Worm (Caenorhabditis elegans) whole organism, young adult: ENCODE results near the gene cyp-33C11.

Source experiments
- B0261.1 ChIP-seq: sonication (generic microtip); optimal IDR thresholded peaks from 2 replicates; lab custom pipeline; 2016; ENCODE audit warnings: mild to moderate bottlenecking, missing genetic modification characterization, moderate library complexity, missing compliant biosample characterization
- B0336.3 ChIP-seq: fragments of 200-800 bp; sonication (Bioruptor generic); IDR thresholded peaks from 2 replicates; pipeline ENCODE4 v1.3.6; 2022; ENCODE audit warnings: missing genetic modification characterization, missing compliant biosample characterization
- F23B12.7 ChIP-seq: sonication (generic microtip); optimal IDR thresholded peaks from 2 replicates; lab custom pipeline; 2017; ENCODE audit warnings: missing genetic modification characterization, mild to moderate bottlenecking, missing compliant biosample characterization, antibody characterized with exemption, moderate library complexity; ENCODE audit not compliant: insufficient read depth
- F39B2.1 ChIP-seq: fragments of 200-800 bp; sonication (Bioruptor generic); IDR thresholded peaks from 2 replicates; pipeline ENCODE4 v1.3.6; 2022; ENCODE audit warnings: missing genetic modification reagents, missing genetic modification characterization, missing compliant biosample characterization
- F52B5.7 ChIP-seq: sonication (generic microtip); optimal IDR thresholded peaks from 2 replicates; lab custom pipeline; 2016; ENCODE audit warnings: mild to moderate bottlenecking, missing genetic modification characterization, missing compliant biosample characterization
- K11D2.4 ChIP-seq: fragments of 200-800 bp; sonication (Bioruptor generic); IDR thresholded peaks from 2 replicates; pipeline ENCODE4 v1.3.6; 2022; ENCODE audit warnings: missing genetic modification reagents, missing genetic modification characterization, missing compliant biosample characterization
- K12H6.12 ChIP-seq: fragments of 200-800 bp; sonication (Bioruptor generic); optimal IDR thresholded peaks from 2 replicates; lab custom pipeline; 2018; ENCODE audit warnings: mild to moderate bottlenecking, missing genetic modification characterization, missing compliant biosample characterization
- T26A5.8 ChIP-seq: sonication (generic microtip); optimal IDR thresholded peaks from 2 replicates; lab custom pipeline; 2016; ENCODE audit warnings: missing genetic modification characterization, missing compliant biosample characterization
- Y53G8AR.9 ChIP-seq: fragments of 200-800 bp; sonication (Bioruptor generic); conservative IDR thresholded peaks from 2 replicates; pipeline ENCODE4 v1.3.6; 2022; ENCODE audit warnings: missing genetic modification reagents, missing genetic modification characterization, missing compliant biosample characterization
- Y56A3A.18 ChIP-seq: fragments of 200-800 bp; sonication (Bioruptor generic); IDR thresholded peaks from 2 replicates; pipeline ENCODE4 v1.3.6; 2022; ENCODE audit warnings: missing genetic modification reagents, missing genetic modification characterization, missing compliant biosample characterization
- Y67H2A.10 ChIP-seq: fragments of 200-800 bp; sonication (Bioruptor generic); conservative IDR thresholded peaks from 2 replicates; pipeline ENCODE4 v1.3.6; 2022; ENCODE audit warnings: missing genetic modification reagents, missing genetic modification characterization, missing compliant biosample characterization
- Y95B8A.8 ChIP-seq: fragments of 200-800 bp; sonication (Bioruptor generic); IDR thresholded peaks from 2 replicates; pipeline ENCODE4 v1.3.6; 2022; ENCODE audit warnings: missing genetic modification reagents, missing genetic modification characterization, missing compliant biosample characterization
- ama-1 ChIP-seq, 3 experiments: fragments of 150-350 bp in 1 of 3; sonication (generic microtip) in 2 of 3; optimal IDR thresholded peaks; 2 replicates each; lab custom pipeline; 2014 to 2018; ENCODE audit warnings: missing biosample characterization in 2 of 3, missing genetic modification characterization in 2 of 3, missing genetic modification reagents in 2 of 3
- aptf-3 ChIP-seq: fragments of 200-800 bp; sonication (Bioruptor generic); IDR thresholded peaks from 2 replicates; pipeline ENCODE4 v1.3.6; 2022; ENCODE audit warnings: missing genetic modification characterization, missing compliant biosample characterization
- atf-7 ChIP-seq: sonication (generic microtip); optimal IDR thresholded peaks from 2 replicates; lab custom pipeline; 2017; ENCODE audit warnings: mild to moderate bottlenecking, missing genetic modification characterization, missing compliant biosample characterization
- athp-1 ChIP-seq: sonication (generic microtip); optimal IDR thresholded peaks from 2 replicates; lab custom pipeline; 2017; ENCODE audit warnings: mild to moderate bottlenecking, missing genetic modification characterization, missing compliant biosample characterization
- bed-1 ChIP-seq: fragments of 200-800 bp; sonication (Bioruptor generic); IDR thresholded peaks from 2 replicates; pipeline ENCODE4 v1.3.6; 2022; ENCODE audit warnings: missing genetic modification reagents, missing genetic modification characterization, missing compliant biosample characterization
- cebp-1 ChIP-seq, 2 experiments: fragments of 200-800 bp in 1 of 2; sonication (Bioruptor generic) in 1 of 2; sonication (generic microtip) in 1 of 2; IDR thresholded peaks in 1 of 2; optimal IDR thresholded peaks in 1 of 2; 2 replicates each; pipeline versions ENCODE4 v1.3.6 to Lab custom; 2017 to 2022; ENCODE audit warnings: missing compliant biosample characterization in 2 of 2, missing genetic modification characterization in 2 of 2, mild to moderate bottlenecking in 1 of 2, missing genetic modification reagents in 1 of 2, moderate library complexity in 1 of 2
- cebp-2 ChIP-seq: fragments of 200-800 bp; sonication (Bioruptor generic); IDR thresholded peaks from 2 replicates; pipeline ENCODE4 v1.3.6; 2022; ENCODE audit warnings: missing genetic modification characterization, missing compliant biosample characterization
- ceh-27 ChIP-seq: fragments of 200-800 bp; sonication (Bioruptor generic); optimal IDR thresholded peaks from 2 replicates; lab custom pipeline; 2018; ENCODE audit warnings: mild to moderate bottlenecking, missing genetic modification characterization, moderate library complexity, missing compliant biosample characterization
- ceh-58 ChIP-seq: fragments of 200-800 bp; sonication (Bioruptor generic); IDR thresholded peaks from 2 replicates; pipeline ENCODE4 v1.3.6; 2022; ENCODE audit warnings: missing genetic modification characterization, missing compliant biosample characterization
- die-1 ChIP-seq: sonication (generic microtip); optimal IDR thresholded peaks from 2 replicates; lab custom pipeline; 2016; ENCODE audit warnings: missing genotype, mild to moderate bottlenecking, missing genetic modification characterization, missing compliant biosample characterization
- dpff-1 ChIP-seq: sonication (generic microtip); optimal IDR thresholded peaks from 2 replicates; lab custom pipeline; 2017; ENCODE audit warnings: mild to moderate bottlenecking, missing genetic modification characterization, missing compliant biosample characterization
- egl-18 ChIP-seq: fragments of 200-800 bp; sonication (Bioruptor generic); IDR thresholded peaks from 2 replicates; pipeline ENCODE4 v1.3.6; 2022; ENCODE audit warnings: missing genetic modification reagents, missing genetic modification characterization, missing compliant biosample characterization
- egl-44 ChIP-seq: fragments of 200-800 bp; sonication (Bioruptor generic); IDR thresholded peaks from 2 replicates; pipeline ENCODE4 v1.3.6; 2022; ENCODE audit warnings: missing genetic modification reagents, missing genetic modification characterization, missing compliant biosample characterization
- egrh-3 ChIP-seq: fragments of 200-800 bp; sonication (Bioruptor generic); IDR thresholded peaks from 2 replicates; pipeline ENCODE4 v1.3.6; 2022; ENCODE audit warnings: missing genetic modification reagents, missing genetic modification characterization, missing compliant biosample characterization
- ets-4 ChIP-seq: fragments of 200-800 bp; sonication (Bioruptor generic); optimal IDR thresholded peaks from 2 replicates; lab custom pipeline; 2018; ENCODE audit warnings: mild to moderate bottlenecking, missing genetic modification characterization, missing compliant biosample characterization
- gei-17 ChIP-seq: fragments of 200-800 bp; sonication (Bioruptor generic); optimal IDR thresholded peaks from 2 replicates; lab custom pipeline; 2018; ENCODE audit warnings: mild to moderate bottlenecking, missing genetic modification characterization, missing compliant biosample characterization
- hmg-1.2 ChIP-seq: fragments of 200-800 bp; sonication (Bioruptor generic); IDR thresholded peaks from 2 replicates; pipeline ENCODE4 v1.3.6; 2022; ENCODE audit warnings: missing genetic modification reagents, missing genetic modification characterization, missing compliant biosample characterization
- lin-26 ChIP-seq: fragments of 200-800 bp; sonication (Bioruptor generic); IDR thresholded peaks from 2 replicates; pipeline ENCODE4 v1.3.6; 2022; ENCODE audit warnings: missing genetic modification reagents, missing genetic modification characterization, missing compliant biosample characterization
- lin-54 ChIP-seq: fragments of 200-800 bp; sonication (Bioruptor generic); optimal IDR thresholded peaks from 2 replicates; lab custom pipeline; 2018; ENCODE audit warnings: mild to moderate bottlenecking, missing genetic modification characterization, missing compliant biosample characterization
- lsl-1 ChIP-seq: fragments of 200-800 bp; sonication (Bioruptor generic); optimal IDR thresholded peaks from 2 replicates; lab custom pipeline; 2018; ENCODE audit warnings: mild to moderate bottlenecking, missing genetic modification characterization, moderate library complexity, missing compliant biosample characterization
- mes-4 ChIP-seq: sonication (generic microtip); optimal IDR thresholded peaks from 2 replicates; lab custom pipeline; 2016; ENCODE audit warnings: missing genotype, missing genetic modification characterization, missing compliant biosample characterization
- mxl-1 ChIP-seq: sonication (generic microtip); optimal IDR thresholded peaks from 2 replicates; lab custom pipeline; 2016; ENCODE audit warnings: missing genetic modification characterization, missing compliant biosample characterization
- nfyb-1 ChIP-seq: fragments of 200-800 bp; sonication (Bioruptor generic); IDR thresholded peaks from 2 replicates; pipeline ENCODE4 v1.3.6; 2022; ENCODE audit warnings: missing genetic modification reagents, missing genetic modification characterization, missing compliant biosample characterization
- nhr-27 ChIP-seq: fragments of 200-800 bp; sonication (Bioruptor generic); optimal IDR thresholded peaks from 2 replicates; lab custom pipeline; 2018; ENCODE audit warnings: mild to moderate bottlenecking, missing genetic modification characterization, moderate library complexity, missing compliant biosample characterization
- nhr-90 ChIP-seq: sonication (generic microtip); optimal IDR thresholded peaks from 2 replicates; lab custom pipeline; 2016; ENCODE audit warnings: missing genotype, mild to moderate bottlenecking, missing genetic modification characterization, missing compliant biosample characterization
- pbrm-1 ChIP-seq: fragments of 200-800 bp; sonication (Bioruptor generic); IDR thresholded peaks from 2 replicates; pipeline ENCODE4 v1.3.6; 2022; ENCODE audit warnings: missing genetic modification reagents, missing genetic modification characterization, missing compliant biosample characterization
- pha-4 ChIP-seq: fragments of 150-350 bp; sonication (generic microtip); optimal IDR thresholded peaks from 2 replicates; lab custom pipeline; 2014; ENCODE audit warnings: missing biosample characterization, missing genetic modification reagents, missing genetic modification characterization
- rpc-1 ChIP-seq, 2 experiments: fragments of 150-350 bp in 1 of 2; sonication (generic microtip) in 1 of 2; optimal IDR thresholded peaks; 2 replicates each; lab custom pipeline; 2014 to 2018; ENCODE audit warnings: missing biosample characterization in 1 of 2, missing genetic modification characterization in 1 of 2, missing genetic modification reagents in 1 of 2, missing genotype in 1 of 2
- sea-2 ChIP-seq: fragments of 200-800 bp; sonication (Bioruptor generic); IDR thresholded peaks from 2 replicates; pipeline ENCODE4 v1.3.6; 2022; ENCODE audit warnings: missing genetic modification characterization, missing compliant biosample characterization
- somi-1 ChIP-seq: fragments of 200-800 bp; sonication (Bioruptor generic); optimal IDR thresholded peaks from 2 replicates; lab custom pipeline; 2018; ENCODE audit warnings: mild to moderate bottlenecking, missing genetic modification characterization, missing compliant biosample characterization
- sptf-2 ChIP-seq: fragments of 200-800 bp; sonication (Bioruptor generic); optimal IDR thresholded peaks from 2 replicates; lab custom pipeline; 2018; ENCODE audit warnings: mild to moderate bottlenecking, missing genetic modification characterization, missing compliant biosample characterization
- unc-62 ChIP-seq: fragments of 150-350 bp; optimal IDR thresholded peaks from 2 replicates; lab custom pipeline; 2014; ENCODE audit warnings: missing biosample characterization, missing genetic modification reagents, missing genetic modification characterization
- zfh-2 ChIP-seq: fragments of 200-800 bp; sonication (Bioruptor generic); conservative IDR thresholded peaks from 2 replicates; pipeline ENCODE4 v1.3.6; 2022; ENCODE audit warnings: missing genetic modification reagents, missing genetic modification characterization, missing compliant biosample characterization
- ztf-26 ChIP-seq: sonication (generic microtip); optimal IDR thresholded peaks from 2 replicates; lab custom pipeline; 2017; ENCODE audit warnings: missing genetic modification characterization, missing compliant biosample characterization

The cyp-33C11 gene

DNA sequence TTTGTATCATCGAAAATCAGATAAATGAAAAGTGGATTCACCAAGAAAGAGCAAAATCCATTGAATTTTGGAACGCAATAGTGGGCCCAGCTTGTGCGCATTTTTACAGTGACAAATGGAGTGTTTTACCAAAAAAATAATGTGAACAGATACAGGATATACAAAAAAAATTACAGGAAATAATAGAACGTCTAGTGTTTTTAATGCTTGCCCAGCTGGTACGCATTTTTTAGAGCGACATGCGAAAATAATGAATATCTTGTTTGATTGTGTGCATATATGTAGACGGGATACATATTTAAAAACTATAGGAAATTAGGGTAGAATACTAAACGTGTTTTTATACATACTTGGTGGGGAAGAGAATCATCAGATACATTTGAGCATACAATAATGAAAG lies 23.4 kb upstream of the cyp-33C11 start, which contains the start of gene srj-25:
Gene srj-25, minus strand, starts transcription at position 101 of the 400 bp plus-strand sequence.
- TF ChIP-seq bed-1: no peak
- no peak for TF ChIP-seq ets-4
- TF ChIP-seq dpff-1: no peak
- TF ChIP-seq nhr-27 (tag; lab: Kevin White, UChicago): no peak
- no peak for TF ChIP-seq pha-4 (tag; lab: Kevin White, UChicago)
- TF ChIP-seq ceh-58 (GFP tag; lab: Robert Waterston, UW): no peak

DNA sequence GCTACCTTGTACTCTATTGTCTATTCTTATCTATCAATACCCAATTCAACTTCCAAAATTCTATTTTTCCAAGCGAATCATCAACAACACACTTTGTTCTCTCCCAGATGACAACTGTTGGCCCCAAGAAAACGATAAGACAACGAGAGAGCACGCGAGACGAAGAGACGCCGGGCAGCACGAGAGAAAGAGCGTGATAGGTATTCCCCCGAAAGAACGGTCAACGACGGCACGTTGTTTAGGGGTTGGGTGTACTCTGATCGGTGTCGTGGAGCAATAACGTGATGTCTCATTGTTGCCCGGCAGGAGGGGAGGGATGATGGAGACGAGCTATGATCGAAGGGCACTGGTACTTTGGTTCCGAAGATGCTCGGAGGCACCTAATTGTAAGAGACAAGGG lies 18.5 kb upstream of the cyp-33C11 start:
- TF ChIP-seq F52B5.7 (tag; lab: Kevin White, UChicago) (peak; percentile 76), ama-1 (optimal IDR thresholded peaks at IDR 0.05; lab: Kevin White, UChicago) (peak; percentile 1), ama-1 (GFP tag; optimal IDR thresholded peaks at IDR 0.05; lab: Kevin White, UChicago) (no peak), egl-18 (GFP tag; lab: Robert Waterston, UW) (no peak), nfyb-1 (GFP tag; lab: Robert Waterston, UW) (peak; percentile 89), Y67H2A.10 (GFP tag; lab: Robert Waterston, UW) (no peak), hmg-1.2 (GFP tag; lab: Robert Waterston, UW) (peak; percentile 85), die-1 (tag; lab: Kevin White, UChicago) (peak; percentile 57), ztf-26 (tag; lab: Kevin White, UChicago) (peak; percentile 83), nhr-90 (peak; percentile 79), K12H6.12 (tag; lab: Kevin White, UChicago) (peak; percentile 71), lsl-1 (GFP tag; lab: Kevin White, UChicago) (no peak), pha-4 (tag; lab: Kevin White, UChicago) (peak; percentile 93), K11D2.4 (GFP tag; lab: Robert Waterston, UW) (peak; percentile 84), Y95B8A.8 (peak; percentile 74; the same call in 1 of the 2 replicates), mxl-1 (tag; lab: Kevin White, UChicago) (no peak), Y53G8AR.9 (peak; percentile 75; the same call in 1 of the 2 replicates), atf-7 (tag; lab: Kevin White, UChicago) (peak; percentile 93), lin-54 (GFP tag; lab: Kevin White, UChicago) (peak; percentile 61), somi-1 (GFP tag; lab: Kevin White, UChicago) (peak; percentile 89), ceh-27 (GFP tag; lab: Kevin White, UChicago) (peak; percentile 41), T26A5.8 (no peak), B0336.3 (GFP tag; lab: Robert Waterston, UW) (peak; percentile 96), F39B2.1 (GFP tag; lab: Robert Waterston, UW) (no peak), lin-26 (GFP tag; lab: Robert Waterston, UW) (peak; percentile 73), cebp-1 (GFP tag; IDR thresholded peaks at IDR 0.05; lab: Robert Waterston, UW) (peak; percentile 33; the same call in 1 of the 2 replicates), cebp-1 (tag; optimal IDR thresholded peaks at IDR 0.05; lab: Kevin White, UChicago) (peak; percentile 89), zfh-2 (GFP tag; lab: Robert Waterston, UW) (peak; percentile 81), egl-44 (GFP tag; lab: Robert Waterston, UW) (peak; percentile 88; the same call in 1 of the 2 replicates), athp-1 (tag; lab: Kevin White, UChicago) (peak; percentile 18), sptf-2 (GFP tag; lab: Kevin White, UChicago) (no peak), gei-17 (GFP tag; lab: Kevin White, UChicago) (peak; percentile 55), aptf-3 (GFP tag; lab: Robert Waterston, UW) (no peak), B0261.1 (tag; lab: Kevin White, UChicago) (no peak), cebp-2 (GFP tag; lab: Robert Waterston, UW) (0 out of 2 replicates have a peak, but pooled peaks have one; percentile 61), unc-62 (GFP tag; lab: Kevin White, UChicago) (peak; percentile 83), mes-4 (no peak), Y56A3A.18 (GFP tag; lab: Robert Waterston, UW) (peak; percentile 46; the same call in 1 of the 2 replicates), sea-2 (GFP tag; lab: Robert Waterston, UW) (0 out of 2 replicates have a peak, but pooled peaks have one; percentile 11), rpc-1 (optimal IDR thresholded peaks at IDR 0.05; lab: Kevin White, UChicago) (no peak), rpc-1 (tag; optimal IDR thresholded peaks at IDR 0.05; lab: Kevin White, UChicago) (no peak), pbrm-1 (GFP tag; lab: Robert Waterston, UW) (peak; percentile 77), egrh-3 (GFP tag; lab: Robert Waterston, UW) (peak; percentile 67), F23B12.7 (no peak)
